Worm (Caenorhabditis elegans): ENCODE results near the gene clec-137.

DNA sequence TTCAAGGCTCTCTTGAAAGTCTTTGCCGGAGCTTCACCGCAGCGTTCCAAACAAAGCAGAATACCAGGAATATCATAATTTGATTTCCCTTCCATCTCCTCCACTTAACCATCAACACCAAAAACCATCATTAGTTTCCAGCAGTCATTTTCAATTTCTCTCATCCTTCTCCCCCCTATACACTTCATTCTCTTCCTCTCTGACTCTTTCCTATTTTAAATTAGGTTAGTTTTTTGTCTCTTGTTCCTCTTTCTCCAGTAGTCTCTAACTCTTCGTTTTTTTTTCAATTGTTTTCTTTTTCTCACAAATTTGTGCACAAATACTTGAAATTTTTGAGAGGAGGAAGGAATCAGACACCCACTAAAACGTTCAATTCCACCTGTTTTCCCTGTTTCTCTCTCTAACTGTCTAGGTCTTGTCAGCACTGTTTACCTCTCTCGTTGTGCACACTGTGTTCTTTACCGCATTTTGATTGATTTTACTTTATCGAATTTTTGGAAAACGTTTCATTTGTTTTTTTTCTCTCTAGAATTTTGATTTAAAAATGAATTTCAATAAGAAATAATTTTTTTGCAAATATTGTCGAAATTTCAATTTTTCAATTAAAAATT is 11.1 kb downstream of the clec-137 start:
- TF ChIP-seq ztf-4 (tag; optimal IDR thresholded peaks at IDR 0.05) (no peak), ceh-82 (tag; optimal IDR thresholded peaks at IDR 0.05) (no peak), ZK546.5 (tag; optimal IDR thresholded peaks at IDR 0.05) (no peak), snpc-4 (tag; optimal IDR thresholded peaks at IDR 0.05) (no peak), unc-62 (GFP tag; optimal IDR thresholded peaks at IDR 0.05) (no peak), nhr-10 (tag; optimal IDR thresholded peaks at IDR 0.05) (no peak), nhr-6 (tag; optimal IDR thresholded peaks at IDR 0.05) (no peak), mdl-1 (tag; optimal IDR thresholded peaks at IDR 0.05) (no peak), zag-1 (tag; optimal IDR thresholded peaks at IDR 0.05) (no peak), lin-39 (tag; optimal IDR thresholded peaks at IDR 0.05) (no peak), skn-1 (tag; optimal IDR thresholded peaks at IDR 0.05) (no peak), nhr-25 (tag; optimal IDR thresholded peaks at IDR 0.05) (no peak), ztf-11 (tag; optimal IDR thresholded peaks at IDR 0.05) (no peak), nhr-237 (tag; optimal IDR thresholded peaks at IDR 0.05) (no peak)

Data from whole organism, L2 larva.